Fruit fly (Drosophila melanogaster): ENCODE data around the gene CG32755.
"Not testable (repeated sequence)": the region's sequence is repeated elsewhere in the genome, so short reads cannot be mapped to it uniquely, and the experiment has no call there.

DNA sequence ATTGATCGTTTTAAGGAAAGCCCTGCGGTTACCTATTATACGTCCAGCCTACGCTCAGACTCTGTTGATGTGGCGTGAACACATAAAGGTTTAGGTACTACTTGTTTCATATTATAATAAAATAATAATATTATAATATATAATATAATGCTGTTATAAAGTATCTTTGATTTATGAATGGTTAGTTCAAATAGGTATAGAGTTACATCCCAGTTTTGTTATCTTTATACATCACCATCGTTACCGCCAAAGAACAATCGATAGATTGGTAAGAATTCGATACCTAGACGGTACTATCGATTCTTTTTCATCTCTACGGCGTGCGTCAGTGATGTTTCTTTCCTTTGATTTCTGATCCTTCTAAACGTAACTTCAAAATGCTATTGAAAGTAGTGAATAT, 7.7 kb upstream of the CG32755 start, which contains the start of gene CG12728:
- not testable (repeated sequence) for TF ChIP-seq CG8478, CTCF (optimal IDR thresholded peaks at IDR 0.05)
